Worm (Caenorhabditis elegans) whole organism, L3 larva: ENCODE results near the gene sas-5.
A peak's percentile ranks its signal among the peaks of the same experiment; 100 is the strongest.

Experiments
- R02D3.7 ChIP-seq: fragments of 150-350 bp; optimal IDR thresholded peaks from 2 replicates; lab custom pipeline; 2014; ENCODE audit warnings: missing biosample characterization, missing genetic modification characterization
- ZK546.5 ChIP-seq: sonication (generic microtip); optimal IDR thresholded peaks from 2 replicates; lab custom pipeline; 2017; ENCODE audit warnings: missing biosample characterization, missing genetic modification characterization
- aly-2 ChIP-seq: fragments of 150-350 bp; optimal IDR thresholded peaks from 2 replicates; lab custom pipeline; 2014; ENCODE audit warnings: missing biosample characterization, missing genetic modification characterization
- ama-1 ChIP-seq: fragments of 150-350 bp; optimal IDR thresholded peaks from 2 replicates; lab custom pipeline; 2018
- ceh-16 ChIP-seq: sonication (generic microtip); optimal IDR thresholded peaks from 2 replicates; lab custom pipeline; 2017; ENCODE audit warnings: missing biosample characterization, missing genetic modification characterization
- ceh-28 ChIP-seq: fragments of 150-350 bp; optimal IDR thresholded peaks from 2 replicates; lab custom pipeline; 2014; ENCODE audit warnings: missing biosample characterization, missing genetic modification reagents, missing genetic modification characterization
- ceh-82 ChIP-seq: fragments of 150-350 bp; optimal IDR thresholded peaks from 2 replicates; lab custom pipeline; 2014; ENCODE audit warnings: missing biosample characterization, missing genetic modification characterization
- daf-12 ChIP-seq: fragments of 150-350 bp; optimal IDR thresholded peaks from 2 replicates; lab custom pipeline; 2014; ENCODE audit warnings: missing biosample characterization, missing genetic modification reagents, missing genetic modification characterization
- egl-5 ChIP-seq: fragments of 150-350 bp; optimal IDR thresholded peaks from 2 replicates; lab custom pipeline; 2017; ENCODE audit warnings: missing biosample characterization, missing genetic modification reagents, missing genetic modification characterization, inconsistent platforms
- elt-1 ChIP-seq: fragments of 150-350 bp; optimal IDR thresholded peaks from 2 replicates; lab custom pipeline; 2014; ENCODE audit warnings: missing biosample characterization, missing genetic modification characterization
- elt-2 ChIP-seq: sonication (generic microtip); optimal IDR thresholded peaks from 2 replicates; lab custom pipeline; 2016; ENCODE audit warnings: missing genetic modification reagents, mild to moderate bottlenecking, missing genetic modification characterization, missing compliant biosample characterization
- elt-3 ChIP-seq, 3 experiments: fragments of 150-350 bp in 1 of 3; sonication (generic microtip) in 2 of 3; optimal IDR thresholded peaks; 2 replicates in 2 of 3; 4 replicates in 1 of 3; lab custom pipeline; 2014 to 2017; ENCODE audit warnings: missing biosample characterization in 3 of 3, missing genetic modification characterization in 3 of 3
- eor-1 ChIP-seq, 2 experiments: fragments of 150-350 bp; optimal IDR thresholded peaks; 2 replicates each; lab custom pipeline; 2014 to 2018; ENCODE audit warnings: missing biosample characterization in 2 of 2, missing genetic modification characterization in 2 of 2
- fkh-2 ChIP-seq: fragments of 150-350 bp; optimal IDR thresholded peaks from 2 replicates; lab custom pipeline; 2014; ENCODE audit warnings: missing biosample characterization, missing genetic modification reagents, missing genetic modification characterization
- fos-1 ChIP-seq: fragments of 150-350 bp; optimal IDR thresholded peaks from 2 replicates; lab custom pipeline; 2014; ENCODE audit warnings: missing biosample characterization, missing genetic modification characterization
- hmg-11 ChIP-seq: sonication (generic microtip); optimal IDR thresholded peaks from 2 replicates; lab custom pipeline; 2016; ENCODE audit warnings: missing genetic modification characterization, missing compliant biosample characterization
- jun-1 ChIP-seq: fragments of 150-350 bp; optimal IDR thresholded peaks from 2 replicates; lab custom pipeline; 2014; ENCODE audit warnings: missing biosample characterization, missing genetic modification reagents, missing genetic modification characterization
- lin-15B ChIP-seq: fragments of 150-350 bp; optimal IDR thresholded peaks from 2 replicates; lab custom pipeline; 2014; ENCODE audit warnings: missing biosample characterization, missing genetic modification characterization
- lin-39 ChIP-seq: fragments of 150-350 bp; optimal IDR thresholded peaks from 2 replicates; lab custom pipeline; 2018; ENCODE audit warnings: missing biosample characterization, missing genetic modification reagents, missing genetic modification characterization
- lsy-12 ChIP-seq: sonication (generic microtip); optimal IDR thresholded peaks from 2 replicates; lab custom pipeline; 2016; ENCODE audit warnings: mild to moderate bottlenecking, missing genetic modification characterization, missing compliant biosample characterization
- mdl-1 ChIP-seq: fragments of 150-350 bp; optimal IDR thresholded peaks from 2 replicates; lab custom pipeline; 2014; ENCODE audit warnings: missing biosample characterization, missing genetic modification characterization
- mml-1 ChIP-seq: fragments of 150-350 bp; sonication (generic microtip); optimal IDR thresholded peaks from 3 replicates; lab custom pipeline; 2014; ENCODE audit warnings: missing biosample characterization, missing genetic modification characterization
- nfya-1 ChIP-seq: sonication (generic microtip); optimal IDR thresholded peaks from 2 replicates; lab custom pipeline; 2017; ENCODE audit warnings: missing genetic modification characterization, mild to moderate bottlenecking, missing compliant biosample characterization, antibody characterized with exemption, moderate library complexity; ENCODE audit not compliant: insufficient read depth
- nhr-11 ChIP-seq: fragments of 150-350 bp; optimal IDR thresholded peaks from 2 replicates; lab custom pipeline; 2014; ENCODE audit warnings: missing biosample characterization, missing genetic modification characterization
- nhr-12 ChIP-seq: fragments of 150-350 bp; optimal IDR thresholded peaks from 2 replicates; lab custom pipeline; 2014; ENCODE audit warnings: missing biosample characterization, missing genetic modification characterization
- nhr-23 ChIP-seq: fragments of 150-350 bp; optimal IDR thresholded peaks from 2 replicates; lab custom pipeline; 2014; ENCODE audit warnings: missing biosample characterization, missing genetic modification reagents, missing genetic modification characterization
- nhr-25 ChIP-seq: sonication (generic microtip); optimal IDR thresholded peaks from 2 replicates; lab custom pipeline; 2017; ENCODE audit warnings: missing biosample characterization, missing genetic modification characterization
- nhr-28 ChIP-seq: fragments of 150-350 bp; optimal IDR thresholded peaks from 2 replicates; lab custom pipeline; 2014; ENCODE audit warnings: missing biosample characterization, missing genetic modification characterization
- nhr-67 ChIP-seq: fragments of 150-350 bp; optimal IDR thresholded peaks from 2 replicates; lab custom pipeline; 2014; ENCODE audit warnings: missing biosample characterization, missing genetic modification characterization
- nhr-76 ChIP-seq: fragments of 150-350 bp; sonication (generic microtip); optimal IDR thresholded peaks from 5 replicates; lab custom pipeline; 2014; ENCODE audit warnings: missing biosample characterization, missing genetic modification characterization
- nhr-77 ChIP-seq: fragments of 150-350 bp; optimal IDR thresholded peaks from 2 replicates; lab custom pipeline; 2014; ENCODE audit warnings: missing biosample characterization, missing genetic modification characterization
- pha-4 ChIP-seq: fragments of 150-350 bp; optimal IDR thresholded peaks from 2 replicates; lab custom pipeline; 2014; ENCODE audit warnings: missing biosample characterization, missing genetic modification reagents, missing genetic modification characterization
- pqm-1 ChIP-seq: fragments of 150-350 bp; optimal IDR thresholded peaks from 2 replicates; lab custom pipeline; 2017; ENCODE audit warnings: missing biosample characterization, missing genetic modification characterization, inconsistent platforms
- sea-2 ChIP-seq: fragments of 150-350 bp; sonication (generic microtip); optimal IDR thresholded peaks from 4 replicates; lab custom pipeline; 2014; ENCODE audit warnings: missing biosample characterization, missing genetic modification reagents, missing genetic modification characterization
- snpc-4 ChIP-seq: fragments of 150-350 bp; optimal IDR thresholded peaks from 2 replicates; lab custom pipeline; 2014; ENCODE audit warnings: missing biosample characterization, missing genetic modification characterization
- tbx-2 ChIP-seq: sonication (generic microtip); optimal IDR thresholded peaks from 2 replicates; lab custom pipeline; 2016; ENCODE audit warnings: mild to moderate bottlenecking, missing genetic modification characterization, missing compliant biosample characterization
- unc-39 ChIP-seq: sonication (generic microtip); optimal IDR thresholded peaks from 4 replicates; lab custom pipeline; 2017; ENCODE audit warnings: missing biosample characterization, missing genetic modification characterization
- unc-62 ChIP-seq: fragments of 150-350 bp; sonication (generic microtip); optimal IDR thresholded peaks from 4 replicates; lab custom pipeline; 2014; ENCODE audit warnings: missing biosample characterization, missing genetic modification reagents, missing genetic modification characterization
- zag-1 ChIP-seq: fragments of 150-350 bp; optimal IDR thresholded peaks from 2 replicates; lab custom pipeline; 2014; ENCODE audit warnings: missing biosample characterization, missing genetic modification characterization
- ztf-4 ChIP-seq: fragments of 150-350 bp; optimal IDR thresholded peaks from 2 replicates; lab custom pipeline; 2014; ENCODE audit warnings: missing biosample characterization, missing genetic modification characterization

sas-5 gene

ce11 chrV:11635587-11635986, 25.1 kb downstream of the sas-5 start:
- no peak for TF ChIP-seq zag-1
- no peak for TF ChIP-seq ceh-82
- TF ChIP-seq fos-1 (tag; lab: Kevin White, UChicago), result no peak
- no peak for TF ChIP-seq hmg-11 (tag; lab: Kevin White, UChicago)

ce11 chrV:11637191-11637590, 26.7 kb downstream of the sas-5 start, which contains the start of gene sipa-1:
Gene sipa-1, minus strand, starts transcription at chrV:11637291.
- TF ChIP-seq lin-39 (tag; lab: Kevin White, UChicago), result no peak
- TF ChIP-seq nhr-28 (tag; lab: Kevin White, UChicago), result no peak
- TF ChIP-seq lin-15B, result no peak
- TF ChIP-seq mdl-1 (tag; lab: Kevin White, UChicago), result no peak
- no peak for TF ChIP-seq hmg-11 (tag; lab: Kevin White, UChicago)
- no peak for TF ChIP-seq unc-62 (GFP tag; lab: Kevin White, UChicago)
- TF ChIP-seq nhr-23, result no peak
- no peak for TF ChIP-seq fkh-2 (tag; lab: Kevin White, UChicago)
- TF ChIP-seq daf-12, result no peak
- no peak for TF ChIP-seq unc-39 (tag; lab: Kevin White, UChicago)
- no peak for TF ChIP-seq nhr-25 (tag; lab: Kevin White, UChicago)
- TF ChIP-seq ceh-82, result no peak
- TF ChIP-seq nhr-12, result no peak
- TF ChIP-seq elt-1 (tag; lab: Kevin White, UChicago), result no peak
- no peak for TF ChIP-seq nhr-11 (tag; lab: Kevin White, UChicago)
- TF ChIP-seq snpc-4 (tag; lab: Kevin White, UChicago), result no peak
- TF ChIP-seq nhr-77 (tag; lab: Kevin White, UChicago), result no peak
- no peak for TF ChIP-seq tbx-2 (tag; lab: Kevin White, UChicago)
- TF ChIP-seq nhr-76 (tag; lab: Kevin White, UChicago), result no peak

ce11 chrV:11638634-11639117, 28.1 kb downstream of the sas-5 start:
- TF ChIP-seq elt-2 (tag; lab: Kevin White, UChicago), result no peak
- TF ChIP-seq hmg-11 (tag; lab: Kevin White, UChicago), result peak; percentile 6
- TF ChIP-seq unc-39 (tag; lab: Kevin White, UChicago), result no peak
- no peak for TF ChIP-seq ceh-28
- TF ChIP-seq nhr-76 (tag; lab: Kevin White, UChicago), result no peak
- peak; percentile 65 for TF ChIP-seq nhr-11 (tag; lab: Kevin White, UChicago)
- TF ChIP-seq pqm-1 (tag; lab: Kevin White, UChicago), result no peak
- TF ChIP-seq ceh-82, result no peak
- TF ChIP-seq ztf-4 (tag; lab: Kevin White, UChicago), result no peak
- TF ChIP-seq pha-4, result peak; percentile 83
- no peak for TF ChIP-seq sea-2 (GFP tag; lab: Kevin White, UChicago)
- no peak for TF ChIP-seq nhr-67 (tag; lab: Kevin White, UChicago)
- TF ChIP-seq fkh-2 (tag; lab: Kevin White, UChicago), result no peak
- TF ChIP-seq jun-1 (tag; lab: Kevin White, UChicago), result peak; percentile 38
- no peak for TF ChIP-seq aly-2 (tag; lab: Kevin White, UChicago)
- no peak for TF ChIP-seq daf-12
- TF ChIP-seq lsy-12, result peak; percentile 51
- TF ChIP-seq ceh-16, result no peak
- no peak for TF ChIP-seq elt-3 (tag; optimal IDR thresholded peaks at IDR 0.05; lab: Kevin White, UChicago)
- no peak for TF ChIP-seq nhr-23
- no peak for TF ChIP-seq eor-1 (tag; optimal IDR thresholded peaks at IDR 0.05; lab: Kevin White, UChicago)
- TF ChIP-seq fos-1 (tag; lab: Kevin White, UChicago), result no peak
- TF ChIP-seq zag-1, result no peak
- no peak for TF ChIP-seq lin-15B
- TF ChIP-seq ZK546.5 (tag; lab: Kevin White, UChicago), result no peak
- no peak for TF ChIP-seq R02D3.7 (tag; lab: Kevin White, UChicago)
- TF ChIP-seq nhr-25 (tag; lab: Kevin White, UChicago), result no peak
- TF ChIP-seq mml-1 (tag; lab: Kevin White, UChicago), result no peak
- TF ChIP-seq egl-5 (tag; lab: Kevin White, UChicago), result peak; percentile 75
- no peak for TF ChIP-seq nhr-77 (tag; lab: Kevin White, UChicago)
- TF ChIP-seq ama-1, result no peak
- no peak for TF ChIP-seq nhr-28 (tag; lab: Kevin White, UChicago)
- TF ChIP-seq snpc-4 (tag; lab: Kevin White, UChicago), result peak; percentile 30
- TF ChIP-seq elt-1 (tag; lab: Kevin White, UChicago), result no peak
- peak; percentile 18 for TF ChIP-seq mdl-1 (tag; lab: Kevin White, UChicago)
- TF ChIP-seq nfya-1 (tag; lab: Kevin White, UChicago), result peak; percentile 73
- peak; percentile 56 for TF ChIP-seq lin-39 (tag; lab: Kevin White, UChicago)
- TF ChIP-seq, all 47 proteins: peak for 10
